Worm (Caenorhabditis elegans) whole organism, L4 larva: ENCODE measurements around the gene try-9.

Experiments
- F37D6.2 ChIP-seq: sonication (generic microtip); optimal IDR thresholded peaks from 2 replicates; lab custom pipeline; 2016; ENCODE audit warnings: mild to moderate bottlenecking, missing genetic modification characterization, missing compliant biosample characterization
- R02D3.7 ChIP-seq: fragments of 150-350 bp; sonication (generic microtip); optimal IDR thresholded peaks from 3 replicates; lab custom pipeline; 2014; ENCODE audit warnings: missing biosample characterization, missing genetic modification characterization
- T20F7.1 ChIP-seq: fragments of 200-800 bp; sonication (Bioruptor generic); optimal IDR thresholded peaks from 2 replicates; lab custom pipeline; 2018; ENCODE audit warnings: mild to moderate bottlenecking, missing genetic modification characterization, missing compliant biosample characterization
- Y105C5A.15 ChIP-seq: fragments of 200-800 bp; sonication (Bioruptor generic); IDR thresholded peaks from 2 replicates; pipeline ENCODE4 v1.3.6; 2022; ENCODE audit warnings: missing genetic modification characterization, missing compliant biosample characterization
- Y75B8A.6 ChIP-seq: fragments of 200-800 bp; sonication (Bioruptor generic); IDR thresholded peaks from 2 replicates; pipeline ENCODE4 v1.3.6; 2022; ENCODE audit warnings: missing genetic modification reagents, missing genetic modification characterization, missing compliant biosample characterization
- aha-1 ChIP-seq: fragments of 150-350 bp; peaks from one replicate; lab custom pipeline; 2014; ENCODE audit warnings: missing biosample characterization, missing genetic modification characterization
- ceh-20 ChIP-seq: fragments of 200-800 bp; sonication (Bioruptor generic); IDR thresholded peaks from 2 replicates; pipeline ENCODE4 v1.3.6; 2022; ENCODE audit warnings: missing genetic modification reagents, missing genetic modification characterization, missing compliant biosample characterization
- ceh-28 ChIP-seq: fragments of 150-350 bp; optimal IDR thresholded peaks from 2 replicates; lab custom pipeline; 2014; ENCODE audit warnings: missing biosample characterization, missing genetic modification reagents, missing genetic modification characterization
- ceh-82 ChIP-seq: sonication (generic microtip); optimal IDR thresholded peaks from 2 replicates; lab custom pipeline; 2017; ENCODE audit warnings: missing biosample characterization, missing genetic modification characterization
- daf-19 ChIP-seq: fragments of 200-800 bp; sonication (Bioruptor generic); conservative IDR thresholded peaks from 2 replicates; pipeline ENCODE4 v1.3.6; 2022; ENCODE audit warnings: missing genetic modification characterization, missing compliant biosample characterization
- dmd-8 ChIP-seq: fragments of 200-800 bp; sonication (Bioruptor generic); IDR thresholded peaks from 2 replicates; pipeline ENCODE4 v1.3.6; 2022; ENCODE audit warnings: missing genetic modification characterization, missing compliant biosample characterization
- dpl-1 ChIP-seq: fragments of 150-350 bp; optimal IDR thresholded peaks from 2 replicates; lab custom pipeline; 2014; ENCODE audit warnings: missing biosample characterization, missing genetic modification reagents, missing genetic modification characterization
- gei-8 ChIP-seq: fragments of 200-800 bp; sonication (Bioruptor generic); optimal IDR thresholded peaks from 2 replicates; lab custom pipeline; 2018; ENCODE audit warnings: mild to moderate bottlenecking, missing genetic modification characterization, missing compliant biosample characterization
- hlh-11 ChIP-seq: fragments of 200-800 bp; sonication (Bioruptor generic); optimal IDR thresholded peaks from 2 replicates; lab custom pipeline; 2018; ENCODE audit warnings: mild to moderate bottlenecking, missing genetic modification characterization, missing compliant biosample characterization
- jun-1 ChIP-seq: fragments of 150-350 bp; optimal IDR thresholded peaks from 2 replicates; lab custom pipeline; 2014; ENCODE audit warnings: missing biosample characterization, missing genetic modification reagents, missing genetic modification characterization
- lin-29 ChIP-seq: fragments of 200-800 bp; sonication (Bioruptor generic); IDR thresholded peaks from 2 replicates; pipeline ENCODE4 v1.3.6; 2022; ENCODE audit warnings: missing genetic modification reagents, missing genetic modification characterization, missing compliant biosample characterization
- lsy-2 ChIP-seq, 2 experiments: fragments of 150-350 bp in 1 of 2; sonication (generic microtip) in 1 of 2; optimal IDR thresholded peaks; 2 replicates each; lab custom pipeline; 2014 to 2017; ENCODE audit warnings: missing biosample characterization in 2 of 2, missing genetic modification characterization in 2 of 2
- mdt-29 ChIP-seq: fragments of 200-800 bp; sonication (Bioruptor generic); IDR thresholded peaks from 2 replicates; pipeline ENCODE4 v1.3.6; 2022; ENCODE audit warnings: missing genetic modification reagents, missing genetic modification characterization, missing compliant biosample characterization
- nhr-10 ChIP-seq: fragments of 150-350 bp; optimal IDR thresholded peaks from 2 replicates; lab custom pipeline; 2014; ENCODE audit warnings: missing biosample characterization, missing genetic modification characterization
- nhr-25 ChIP-seq: sonication (generic microtip); optimal IDR thresholded peaks from 2 replicates; lab custom pipeline; 2017; ENCODE audit warnings: missing genetic modification characterization, mild to moderate bottlenecking, missing compliant biosample characterization, antibody characterized with exemption, moderate library complexity, borderline replicate concordance; ENCODE audit not compliant: insufficient read depth
- php-3 ChIP-seq: fragments of 200-800 bp; sonication (Bioruptor generic); IDR thresholded peaks from 2 replicates; pipeline ENCODE4 v1.3.6; 2022; ENCODE audit warnings: missing genetic modification reagents, missing genetic modification characterization, missing compliant biosample characterization
- saeg-2 ChIP-seq: fragments of 200-800 bp; sonication (Bioruptor generic); IDR thresholded peaks from 2 replicates; pipeline ENCODE4 v1.3.6; 2022; ENCODE audit warnings: missing genetic modification reagents, missing genetic modification characterization, missing compliant biosample characterization
- skn-1 ChIP-seq: fragments of 150-350 bp; optimal IDR thresholded peaks from 2 replicates; lab custom pipeline; 2014; ENCODE audit warnings: missing biosample characterization, missing genetic modification characterization
- snpc-1.2 ChIP-seq: fragments of 200-800 bp; sonication (Bioruptor generic); IDR thresholded peaks from 2 replicates; pipeline ENCODE4 v1.3.6; 2022; ENCODE audit warnings: missing genetic modification reagents, missing genetic modification characterization, missing compliant biosample characterization
- spr-1 ChIP-seq: sonication (generic microtip); optimal IDR thresholded peaks from 2 replicates; lab custom pipeline; 2016; ENCODE audit warnings: mild to moderate bottlenecking, missing genetic modification characterization, missing compliant biosample characterization
- tra-1 ChIP-seq: fragments of 200-800 bp; sonication (Bioruptor generic); IDR thresholded peaks from 2 replicates; pipeline ENCODE4 v1.3.6; 2022; ENCODE audit warnings: missing genetic modification reagents, missing genetic modification characterization, missing compliant biosample characterization
- unc-130 ChIP-seq: sonication (generic microtip); optimal IDR thresholded peaks from 2 replicates; lab custom pipeline; 2016; ENCODE audit warnings: missing genetic modification reagents, missing genetic modification characterization, missing compliant biosample characterization
- unc-62 ChIP-seq, 3 experiments: fragments of 150-350 bp in 1 of 3; sonication (generic microtip); optimal IDR thresholded peaks in 2 of 3; peaks in 1 of 3; 1 replicate in 1 of 3; 2 replicates in 2 of 3; lab custom pipeline; 2014 to 2017; ENCODE audit warnings: missing biosample characterization in 3 of 3, missing genetic modification characterization in 3 of 3, missing genetic modification reagents in 3 of 3, missing genotype in 1 of 3
- vab-7 ChIP-seq: fragments of 200-800 bp; sonication (Bioruptor generic); IDR thresholded peaks from 2 replicates; pipeline ENCODE4 v1.3.6; 2022; ENCODE audit warnings: missing genetic modification reagents, missing genetic modification characterization, missing compliant biosample characterization
- zip-2 ChIP-seq: fragments of 150-350 bp; optimal IDR thresholded peaks from 2 replicates; lab custom pipeline; 2014; ENCODE audit warnings: missing biosample characterization, missing genetic modification characterization

Gene try-9

ce11 chrII:4367923-4368322, at the start of gene try-9:
Gene try-9 (plus strand): TSS chrII:4368223.
- TF ChIP-seq daf-19 (GFP tag; lab: Robert Waterston, UW) (no peak), ceh-82 (tag; lab: Kevin White, UChicago) (no peak), php-3 (0 out of 2 replicates have a peak, but pooled peaks have one; percentile 26), Y75B8A.6 (GFP tag; lab: Robert Waterston, UW) (no peak), aha-1 (tag; lab: Kevin White, UChicago) (peak; percentile 38)

ce11 chrII:4319537-4320019, 48.4 kb upstream of the try-9 start, which contains the start of gene Y52E8A.6:
Gene Y52E8A.6 (minus strand): TSS chrII:4319969.
- TF ChIP-seq aha-1 (tag; lab: Kevin White, UChicago) (peak; percentile 97), jun-1 (tag; lab: Kevin White, UChicago) (no peak)

- TF ChIP-seq php-3: no peak
- TF ChIP-seq lin-29 (GFP tag; lab: Robert Waterston, UW): no peak
- TF ChIP-seq snpc-1.2 (GFP tag; lab: Robert Waterston, UW): no peak
- no peak for TF ChIP-seq nhr-10
- TF ChIP-seq ceh-20 (GFP tag; lab: Robert Waterston, UW): no peak
- no peak for TF ChIP-seq dmd-8 (GFP tag; lab: Robert Waterston, UW)
- peak; percentile 12 for TF ChIP-seq unc-130
Measured at ce11 chrII:4320455-4320854, 47.6 kb upstream of the try-9 start, which contains the start of gene Y52E8A.2. Gene Y52E8A.2 (plus strand): TSS chrII:4320836.

ce11 chrII:4321766-4322165, 46.3 kb upstream of the try-9 start, which contains the start of gene Y52E8A.1:
Gene Y52E8A.1 (plus strand): TSS chrII:4322066.
- no peak for TF ChIP-seq gei-8 (GFP tag; lab: Kevin White, UChicago)
- peak in 1 of 2 experiments; percentile 17 for TF ChIP-seq unc-62 (GFP tag; optimal IDR thresholded peaks at IDR 0.05 in 1 of 2; lab: Kevin White, UChicago)
- TF ChIP-seq unc-62 (tag; optimal IDR thresholded peaks at IDR 0.05; lab: Kevin White, UChicago): no peak

ce11 chrII:4322871-4323270, 45.2 kb upstream of the try-9 start, which contains the start of gene H20J04.6:
Gene H20J04.6 (plus strand): TSS chrII:4323256.
- TF ChIP-seq dpl-1 (peak; percentile 62), hlh-11 (tag; lab: Kevin White, UChicago) (no peak)

- TF ChIP-seq T20F7.1 (GFP tag; lab: Kevin White, UChicago) (no peak), lsy-2 (tag; optimal IDR thresholded peaks at IDR 0.05; lab: Kevin White, UChicago) (no peak), spr-1 (no peak), saeg-2 (GFP tag; lab: Robert Waterston, UW) (no peak), nhr-25 (tag; lab: Kevin White, UChicago) (no peak), zip-2 (tag; lab: Kevin White, UChicago) (no peak), dmd-8 (GFP tag; lab: Robert Waterston, UW) (no peak), php-3 (no peak), lin-29 (GFP tag; lab: Robert Waterston, UW) (no peak), F37D6.2 (tag; lab: Kevin White, UChicago) (no peak)
Measured at ce11 chrII:4324061-4324460, 44.0 kb upstream of the try-9 start, which contains the start of gene mog-2. Gene mog-2 (plus strand): TSS chrII:4324361.

ce11 chrII:4326420-4326819, 41.6 kb upstream of the try-9 start, which contains the start of gene pfd-2:
Gene pfd-2 (plus strand): TSS chrII:4326720.
- no peak for TF ChIP-seq Y105C5A.15 (GFP tag; lab: Robert Waterston, UW)
- TF ChIP-seq skn-1 (tag; lab: Kevin White, UChicago): no peak
- no peak for TF ChIP-seq vab-7
- no peak for TF ChIP-seq lin-29 (GFP tag; lab: Robert Waterston, UW)
- no peak for TF ChIP-seq tra-1 (GFP tag; lab: Robert Waterston, UW)
- no peak for TF ChIP-seq R02D3.7
- no peak for TF ChIP-seq gei-8 (GFP tag; lab: Kevin White, UChicago)
- TF ChIP-seq mdt-29: no peak
- TF ChIP-seq ceh-28 (tag; lab: Kevin White, UChicago): no peak
